Worm (Caenorhabditis elegans): ENCODE measurements around the gene pdi-1.

Gene pdi-1

DNA sequence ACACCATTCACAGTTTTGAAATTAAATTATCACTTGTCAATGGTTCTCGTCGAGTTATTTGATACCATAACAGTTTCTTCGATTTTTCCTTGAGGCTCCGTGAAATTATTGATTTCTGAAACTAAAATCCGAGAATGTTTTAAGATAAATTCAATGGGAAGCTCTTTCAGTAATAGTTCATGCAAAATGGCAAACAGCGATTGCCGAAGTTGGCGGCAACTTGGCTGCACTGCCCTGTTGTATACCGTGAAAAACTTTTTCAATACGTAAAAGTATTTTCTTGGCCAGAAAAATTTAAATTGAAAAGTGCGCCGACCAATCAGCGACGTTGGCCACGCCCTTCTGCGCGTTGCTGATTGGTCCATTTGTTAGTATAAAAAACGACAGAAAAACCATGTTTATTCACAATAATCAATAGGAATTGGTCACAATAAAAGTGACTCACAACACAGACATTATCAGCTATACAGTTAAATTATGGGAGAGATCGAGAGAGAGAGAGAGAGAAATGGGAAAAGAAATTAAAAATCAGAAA, 18.3 kb downstream of the pdi-1 start:
- TF ChIP-seq daf-12 (tag; optimal IDR thresholded peaks at IDR 0.05) (no peak), nhr-23 (tag; optimal IDR thresholded peaks at IDR 0.05) (no peak), nfya-1 (tag; optimal IDR thresholded peaks at IDR 0.05; ENCODE audit: insufficient read depth) (peak; percentile 87), nhr-77 (tag; optimal IDR thresholded peaks at IDR 0.05) (no peak), fos-1 (tag; optimal IDR thresholded peaks at IDR 0.05) (no peak)

DNA sequence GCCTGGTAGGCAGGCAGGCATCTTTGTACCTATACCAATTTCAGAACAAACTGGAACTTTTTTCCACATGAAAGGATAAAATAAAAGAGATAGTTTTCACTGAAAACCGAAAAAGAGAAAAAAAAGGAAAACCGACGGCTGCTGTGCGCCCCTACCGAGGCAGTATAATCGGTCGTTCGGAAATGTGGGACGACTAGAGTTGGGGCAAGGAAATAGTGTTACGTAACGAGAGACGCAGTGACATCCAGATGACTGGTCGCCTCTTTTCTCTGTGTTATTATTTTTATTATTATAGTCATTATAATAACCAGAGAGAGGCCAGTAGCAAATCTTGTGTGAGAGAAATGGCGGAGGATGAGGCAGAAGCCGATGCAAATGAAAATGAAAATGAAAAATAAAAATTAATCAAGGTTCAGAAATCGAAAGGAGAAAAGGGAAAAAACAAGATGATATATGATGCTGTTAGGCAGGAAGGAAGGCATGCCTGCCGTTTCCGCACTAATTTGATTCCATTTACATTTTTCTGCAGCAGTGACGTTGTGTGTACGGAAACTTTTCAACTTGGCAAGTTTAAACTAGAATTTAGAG, 19.8 kb downstream of the pdi-1 start:
- TF ChIP-seq zag-1 (tag; optimal IDR thresholded peaks at IDR 0.05): no peak
- TF ChIP-seq tbx-2 (tag; optimal IDR thresholded peaks at IDR 0.05): no peak
- no peak for TF ChIP-seq elt-2 (tag; optimal IDR thresholded peaks at IDR 0.05)
- no peak for TF ChIP-seq mdl-1 (tag; optimal IDR thresholded peaks at IDR 0.05)
- peak; percentile 32 for TF ChIP-seq nfya-1 (tag; optimal IDR thresholded peaks at IDR 0.05; ENCODE audit: insufficient read depth)
- no peak for TF ChIP-seq daf-12 (tag; optimal IDR thresholded peaks at IDR 0.05)
- no peak for TF ChIP-seq eor-1 (tag; optimal IDR thresholded peaks at IDR 0.05)
- no peak for TF ChIP-seq nhr-28 (tag; optimal IDR thresholded peaks at IDR 0.05)
- TF ChIP-seq ZK546.5 (tag; optimal IDR thresholded peaks at IDR 0.05): no peak
- TF ChIP-seq ama-1 (optimal IDR thresholded peaks at IDR 0.05): no peak
- peak; percentile 29 for TF ChIP-seq hmg-11 (tag; optimal IDR thresholded peaks at IDR 0.05)
- no peak for TF ChIP-seq ztf-11 (tag; optimal IDR thresholded peaks at IDR 0.05)
- no peak for TF ChIP-seq ceh-9 (tag; optimal IDR thresholded peaks at IDR 0.05)
- no peak for TF ChIP-seq unc-39 (tag; optimal IDR thresholded peaks at IDR 0.05)
- no peak for TF ChIP-seq lsy-12 (tag; optimal IDR thresholded peaks at IDR 0.05)
- peak; percentile 23 for TF ChIP-seq nhr-23 (tag; optimal IDR thresholded peaks at IDR 0.05)
- TF ChIP-seq skn-1 (tag; optimal IDR thresholded peaks at IDR 0.05): no peak
- TF ChIP-seq ceh-82 (tag; optimal IDR thresholded peaks at IDR 0.05): no peak
- no peak for TF ChIP-seq pqm-1 (tag; optimal IDR thresholded peaks at IDR 0.05)
- no peak for TF ChIP-seq sea-2 (GFP tag; optimal IDR thresholded peaks at IDR 0.05)
- TF ChIP-seq lin-39 (tag; optimal IDR thresholded peaks at IDR 0.05): no peak
- TF ChIP-seq aly-2 (tag; optimal IDR thresholded peaks at IDR 0.05): no peak
- no peak for TF ChIP-seq elt-3 (tag; optimal IDR thresholded peaks at IDR 0.05)
- TF ChIP-seq ztf-4 (tag; optimal IDR thresholded peaks at IDR 0.05): no peak
- TF ChIP-seq ceh-28 (tag; optimal IDR thresholded peaks at IDR 0.05): no peak
- TF ChIP-seq mml-1 (tag; optimal IDR thresholded peaks at IDR 0.05): no peak

DNA sequence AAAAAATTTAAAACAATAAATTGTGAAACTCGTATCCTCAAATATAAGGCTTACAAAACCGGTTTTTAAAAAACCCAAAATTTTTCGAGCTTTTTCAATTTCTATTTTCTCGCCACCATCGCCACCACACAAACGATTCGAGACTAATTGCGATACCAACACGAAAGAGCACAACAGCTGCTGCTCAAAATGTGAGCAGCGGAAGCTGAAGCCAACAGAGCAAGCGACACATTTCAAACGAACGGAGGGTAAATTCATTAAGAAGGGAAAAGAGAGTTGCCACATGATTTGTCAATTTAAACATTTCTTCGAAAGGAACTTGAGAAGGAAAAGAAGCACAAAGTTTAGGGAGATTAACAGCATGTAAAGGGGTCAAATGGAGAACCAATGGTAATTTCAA, 22.2 kb downstream of the pdi-1 start:
- TF ChIP-seq nhr-67 (tag; optimal IDR thresholded peaks at IDR 0.05) (no peak), elt-1 (tag; optimal IDR thresholded peaks at IDR 0.05) (no peak), zag-1 (tag; optimal IDR thresholded peaks at IDR 0.05) (no peak), lin-39 (tag; optimal IDR thresholded peaks at IDR 0.05) (peak; percentile 36), ama-1 (optimal IDR thresholded peaks at IDR 0.05) (no peak)

DNA sequence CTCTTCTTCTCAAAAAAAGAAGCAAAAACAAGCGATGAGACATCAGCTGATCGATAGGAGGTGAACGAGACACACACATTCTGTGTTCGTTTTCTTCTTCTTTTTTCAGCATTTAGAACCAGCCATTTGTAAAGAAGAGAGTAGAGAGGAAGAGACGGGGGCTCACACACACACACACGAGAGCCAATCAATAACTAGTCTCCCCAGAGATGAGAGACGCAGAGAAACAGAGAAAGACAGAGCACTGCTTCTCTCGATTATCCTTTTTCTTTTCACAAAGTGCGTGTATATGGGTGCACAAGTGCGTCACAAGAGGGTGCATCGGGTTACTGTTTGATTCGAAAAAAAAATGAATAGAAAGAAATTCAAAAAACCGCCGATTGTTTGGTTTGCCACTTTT, 23.9 kb downstream of the pdi-1 start:
- peak; percentile 15 for TF ChIP-seq jun-1 (tag; optimal IDR thresholded peaks at IDR 0.05)
- peak; percentile 18 for TF ChIP-seq sea-2 (GFP tag; optimal IDR thresholded peaks at IDR 0.05)
- TF ChIP-seq lin-15B (tag; optimal IDR thresholded peaks at IDR 0.05): peak; percentile 43
- TF ChIP-seq pqm-1 (tag; optimal IDR thresholded peaks at IDR 0.05): no peak
- TF ChIP-seq lsy-12 (tag; optimal IDR thresholded peaks at IDR 0.05): peak; percentile 15
- TF ChIP-seq ZK546.5 (tag; optimal IDR thresholded peaks at IDR 0.05): no peak
- TF ChIP-seq egl-5 (tag; optimal IDR thresholded peaks at IDR 0.05): peak; percentile 80
- TF ChIP-seq fkh-10 (GFP tag; optimal IDR thresholded peaks at IDR 0.05): peak; percentile 82
- peak; percentile 26 for TF ChIP-seq ama-1 (optimal IDR thresholded peaks at IDR 0.05)
- TF ChIP-seq lin-39 (tag; optimal IDR thresholded peaks at IDR 0.05): peak; percentile 89
- peak; percentile 11 for TF ChIP-seq tbx-2 (tag; optimal IDR thresholded peaks at IDR 0.05)
- peak; percentile 17 for TF ChIP-seq snpc-4 (tag; optimal IDR thresholded peaks at IDR 0.05)
- TF ChIP-seq hmg-11 (tag; optimal IDR thresholded peaks at IDR 0.05): peak; percentile 78
- TF ChIP-seq pha-4 (tag; optimal IDR thresholded peaks at IDR 0.05): peak; percentile 63
- peak; percentile 90 for TF ChIP-seq ceh-28 (tag; optimal IDR thresholded peaks at IDR 0.05)
- no peak for TF ChIP-seq mdl-1 (tag; optimal IDR thresholded peaks at IDR 0.05)
- no peak for TF ChIP-seq nhr-43 (tag; optimal IDR thresholded peaks at IDR 0.05; ENCODE audit: poor library complexity, severe bottlenecking)
- no peak for TF ChIP-seq zag-1 (tag; optimal IDR thresholded peaks at IDR 0.05)
- TF ChIP-seq nhr-28 (tag; optimal IDR thresholded peaks at IDR 0.05): no peak
- TF ChIP-seq fkh-2 (tag; optimal IDR thresholded peaks at IDR 0.05): peak; percentile 5
- peak; percentile 83 for TF ChIP-seq nfya-1 (tag; optimal IDR thresholded peaks at IDR 0.05; ENCODE audit: insufficient read depth)
